Fruit fly (Drosophila melanogaster) Kc167 (cell line): ENCODE results near the gene red.

Experiments
- h ChIP-seq: fragments of >200 bp; optimal IDR thresholded peaks from 3 replicates; lab custom pipeline; 2018; ENCODE audit warnings: missing external identifiers
- insv ChIP-seq: fragments of >200 bp; optimal IDR thresholded peaks from 3 replicates; lab custom pipeline; 2018; ENCODE audit warnings: missing external identifiers

DNA sequence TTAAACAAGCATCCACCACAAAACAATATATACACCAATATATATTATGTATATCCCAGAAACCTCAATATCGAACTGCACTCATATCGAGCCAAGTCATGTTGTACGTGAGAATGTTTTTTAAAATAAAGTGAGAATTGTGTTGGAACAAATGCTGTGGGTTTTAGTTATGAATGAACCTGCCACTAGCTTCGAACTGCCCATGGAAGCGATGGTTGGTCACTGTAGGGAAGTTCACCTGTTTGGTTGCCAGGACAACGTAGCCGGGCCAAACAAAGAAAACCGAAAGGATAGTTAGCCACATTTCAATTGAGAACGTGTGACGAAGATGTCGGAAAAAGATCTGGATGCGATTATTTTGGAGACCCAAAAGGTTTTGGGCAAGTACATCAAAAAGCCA is 13.3 kb downstream of the red start, which contains the start of gene IFT54:
- TF ChIP-seq h = no peak
- TF ChIP-seq insv (lab: Kevin White, UChicago) = no peak
